Fruit fly (Drosophila melanogaster) ovary, adult (tissue): ENCODE results near the gene CG14618.

ENCODE experiments used
- CG17801 ChIP-seq: fragments of 200-800 bp; optimal IDR thresholded peaks from 2 replicates; lab custom pipeline; 2019; ENCODE audit warnings: missing biosample characterization, mild to moderate bottlenecking, missing genetic modification characterization, moderate library complexity; ENCODE audit not compliant: partially characterized antibody

Gene CG14618

dm6 chrX:22514948-22515347 lies 41.5 kb downstream of the CG14618 start, which contains the start of gene CG17600:
CG17600 (plus strand) TSS chrX:22515197.
- TF ChIP-seq CG17801 (GFP tag; lab: Kevin White, UChicago) = no peak
